Worm (Caenorhabditis elegans) whole organism, early embryonic: ENCODE results near the gene sorb-1.

Experiments
- ama-1 ChIP-seq: fragments of 150-350 bp; optimal IDR thresholded peaks from 2 replicates; lab custom pipeline; 2014
- flt-1 ChIP-seq: fragments of 200-800 bp; sonication (Bioruptor generic); IDR thresholded peaks from 2 replicates; pipeline ENCODE4 v1.3.6; 2022; ENCODE audit warnings: missing genetic modification characterization, missing compliant biosample characterization
- hnd-1 ChIP-seq: sonication (generic microtip); optimal IDR thresholded peaks from 2 replicates; lab custom pipeline; 2016; ENCODE audit warnings: missing genetic modification characterization, missing compliant biosample characterization
- scrt-1 ChIP-seq: fragments of 200-800 bp; sonication (Bioruptor generic); IDR thresholded peaks from 2 replicates; pipeline ENCODE4 v1.3.6; 2022; ENCODE audit warnings: missing genetic modification characterization, missing compliant biosample characterization
- tbx-11 ChIP-seq: fragments of 200-800 bp; sonication (Bioruptor generic); IDR thresholded peaks from 2 replicates; pipeline ENCODE4 v1.3.6; 2022; ENCODE audit warnings: missing genetic modification characterization, missing compliant biosample characterization
- tbx-37 ChIP-seq: fragments of 200-800 bp; sonication (Bioruptor generic); conservative IDR thresholded peaks from 2 replicates; pipeline ENCODE4 v1.3.6; 2022; ENCODE audit warnings: missing genetic modification reagents, missing genetic modification characterization, missing compliant biosample characterization

DNA sequence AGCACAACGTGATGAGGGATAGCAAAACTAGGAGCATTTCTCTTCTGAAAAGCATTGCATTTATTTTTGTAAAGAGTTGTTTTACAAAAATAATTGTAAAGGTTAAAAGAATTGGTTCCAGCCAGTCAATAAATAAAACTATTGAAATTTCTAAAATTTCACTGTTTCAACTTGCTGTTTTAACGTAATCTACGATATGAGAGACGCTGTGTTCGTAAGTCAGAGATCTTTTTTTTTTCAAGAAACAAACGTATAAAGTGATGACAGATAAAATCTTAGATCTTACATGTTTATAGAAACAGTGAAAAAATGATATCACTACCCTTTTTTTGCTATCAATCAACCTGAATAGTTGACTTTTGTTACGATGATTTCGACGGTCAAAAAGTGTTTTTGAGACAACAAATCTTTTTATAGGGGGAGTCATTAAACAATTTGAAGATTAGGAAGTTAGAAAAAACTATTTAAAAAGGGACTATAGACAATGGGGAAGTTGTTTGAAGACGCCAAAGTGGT lies 47.8 kb downstream of the sorb-1 start, which contains the start of gene Y45F10D.6:
- no peak for TF ChIP-seq flt-1
- TF ChIP-seq ama-1 (lab: Kevin White, UChicago): no peak
- no peak for TF ChIP-seq scrt-1
- TF ChIP-seq tbx-11 (GFP tag; lab: Robert Waterston, UW): no peak
- TF ChIP-seq hnd-1 (tag; lab: Kevin White, UChicago): no peak
- TF ChIP-seq tbx-37 (GFP tag; lab: Robert Waterston, UW): no peak
